Fruit fly (Drosophila melanogaster) whole organism, adult: ENCODE data around the gene Ddr.

Experiments
- CG11617 ChIP-seq: fragments of 200-800 bp; sonication (Bioruptor generic); optimal IDR thresholded peaks from 2 replicates; lab custom pipeline; 2017; ENCODE audit warnings: mild to moderate bottlenecking, missing biosample characterization, missing genetic modification reagents, missing genetic modification characterization
- CG12768 ChIP-seq: fragments of 200-800 bp; sonication (Bioruptor generic); optimal IDR thresholded peaks from 2 replicates; lab custom pipeline; 2017; ENCODE audit warnings: missing biosample characterization, missing genetic modification characterization, mild to moderate bottlenecking, moderate library complexity, missing genetic modification reagents
- CG14711 ChIP-seq: fragments of 200-800 bp; sonication (Bioruptor generic); optimal IDR thresholded peaks from 2 replicates; lab custom pipeline; 2018; ENCODE audit warnings: missing biosample characterization, mild to moderate bottlenecking, missing genetic modification characterization, moderate library complexity
- CG1620 ChIP-seq: fragments of 200-800 bp; sonication (Bioruptor generic); optimal IDR thresholded peaks from 2 replicates; lab custom pipeline; 2016; ENCODE audit warnings: missing biosample characterization, missing genetic modification characterization
- CG33017 ChIP-seq: fragments of 200-800 bp; sonication (Bioruptor generic); optimal IDR thresholded peaks from 2 replicates; lab custom pipeline; 2018; ENCODE audit warnings: missing biosample characterization, mild to moderate bottlenecking, missing genetic modification characterization, moderate library complexity
- CG5204 ChIP-seq: fragments of 200-800 bp; sonication (Bioruptor generic); optimal IDR thresholded peaks from 2 replicates; lab custom pipeline; 2016; ENCODE audit warnings: missing biosample characterization, missing genetic modification characterization
- CG7045 ChIP-seq: fragments of 200-800 bp; sonication (Bioruptor generic); optimal IDR thresholded peaks from 2 replicates; lab custom pipeline; 2017; ENCODE audit warnings: missing biosample characterization, mild to moderate bottlenecking, missing genetic modification characterization
- CG7101 ChIP-seq: fragments of 200-800 bp; sonication (Bioruptor generic); optimal IDR thresholded peaks from 2 replicates; lab custom pipeline; 2018; ENCODE audit warnings: missing biosample characterization, mild to moderate bottlenecking, missing genetic modification characterization, moderate library complexity
- Clk ChIP-seq: fragments of 200-800 bp; sonication (Bioruptor generic); optimal IDR thresholded peaks from 2 replicates; lab custom pipeline; 2017; ENCODE audit warnings: missing biosample characterization, missing genetic modification characterization
- Crg-1 ChIP-seq: fragments of 200-800 bp; sonication (Bioruptor generic); optimal IDR thresholded peaks from 2 replicates; lab custom pipeline; 2016; ENCODE audit warnings: missing biosample characterization, missing genetic modification characterization
- Hr96 ChIP-seq: fragments of 200-800 bp; sonication (Bioruptor generic); optimal IDR thresholded peaks from 2 replicates; lab custom pipeline; 2016; ENCODE audit warnings: missing biosample characterization, missing genetic modification characterization
- Mnt ChIP-seq: fragments of 200-800 bp; sonication (Bioruptor generic); optimal IDR thresholded peaks from 2 replicates; lab custom pipeline; 2016; ENCODE audit warnings: missing biosample characterization, mild to moderate bottlenecking, missing genetic modification characterization
- bab1 ChIP-seq: fragments of 200-800 bp; sonication (Bioruptor generic); optimal IDR thresholded peaks from 3 replicates; lab custom pipeline; 2019; ENCODE audit warnings: missing biosample characterization, mild to moderate bottlenecking, missing genetic modification characterization, moderate library complexity
- cic ChIP-seq: fragments of 200-800 bp; sonication (Bioruptor generic); optimal IDR thresholded peaks from 2 replicates; lab custom pipeline; 2017; ENCODE audit warnings: missing biosample characterization, mild to moderate bottlenecking, missing genetic modification characterization, moderate library complexity
- cnc ChIP-seq, 2 experiments: fragments of >200 bp; optimal IDR thresholded peaks; 2 replicates each; lab custom pipeline; 2017
- kay ChIP-seq: fragments of 200-800 bp; sonication (Bioruptor generic); peaks from one replicate; lab custom pipeline; 2016; ENCODE audit warnings: missing biosample characterization, missing genetic modification characterization, borderline replicate concordance
- ovo ChIP-seq: fragments of 200-800 bp; sonication (Bioruptor generic); optimal IDR thresholded peaks from 2 replicates; lab custom pipeline; 2016; ENCODE audit warnings: missing biosample characterization, missing genetic modification characterization
- pad ChIP-seq: fragments of 200-800 bp; sonication (Bioruptor generic); optimal IDR thresholded peaks from 3 replicates; lab custom pipeline; 2017; ENCODE audit warnings: missing biosample characterization, missing genetic modification characterization, mild to moderate bottlenecking, moderate library complexity, missing genetic modification reagents
- tj ChIP-seq: fragments of 200-800 bp; sonication (Bioruptor generic); optimal IDR thresholded peaks from 3 replicates; lab custom pipeline; 2017; ENCODE audit warnings: missing biosample characterization, mild to moderate bottlenecking, missing genetic modification characterization, moderate library complexity
- toe ChIP-seq: fragments of 200-800 bp; sonication (Bioruptor generic); optimal IDR thresholded peaks from 2 replicates; lab custom pipeline; 2016; ENCODE audit warnings: missing biosample characterization, missing genetic modification characterization

Gene Ddr

DNA sequence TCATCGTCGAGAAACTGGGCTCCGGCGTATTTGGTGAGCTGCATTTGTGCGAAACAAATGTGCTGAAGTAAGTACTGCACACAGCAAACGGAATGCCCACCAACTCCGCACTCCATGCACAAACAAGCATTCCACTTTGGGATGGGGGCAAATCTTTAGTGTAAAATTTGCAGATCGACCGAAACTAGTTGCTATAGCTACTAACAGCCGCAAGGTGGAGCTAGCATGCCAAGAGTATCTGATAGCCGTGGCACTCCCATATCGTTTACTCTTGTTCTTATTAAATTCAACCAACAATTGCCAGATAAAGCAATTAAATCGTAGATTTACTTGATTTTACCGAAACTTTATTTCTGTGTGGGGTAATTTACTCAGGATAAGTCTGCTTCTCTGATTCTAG, 48.7 kb downstream of the Ddr start:
- TF ChIP-seq Mnt (GFP tag; lab: Kevin White, UChicago) (no peak), cic (GFP tag; lab: Kevin White, UChicago) (no peak), CG7101 (tag; lab: Kevin White, UChicago) (no peak), ovo (GFP tag; lab: Kevin White, UChicago) (no peak), CG33017 (tag; lab: Kevin White, UChicago) (no peak), Hr96 (GFP tag; lab: Kevin White, UChicago) (no peak), kay (GFP tag; lab: Kevin White, UChicago) (no peak), tj (no peak), CG7045 (GFP tag; lab: Kevin White, UChicago) (no peak), Clk (no peak), cnc (optimal IDR thresholded peaks at IDR 0.05; lab: Kevin White, UChicago) (no peak), pad (no peak), toe (no peak), CG5204 (GFP tag; lab: Kevin White, UChicago) (no peak), CG1620 (no peak), CG11617 (GFP tag; lab: Kevin White, UChicago) (no peak), Crg-1 (GFP tag; lab: Kevin White, UChicago) (no peak), bab1 (GFP tag; lab: Kevin White, UChicago) (no peak), CG14711 (tag; lab: Kevin White, UChicago) (no peak)

DNA sequence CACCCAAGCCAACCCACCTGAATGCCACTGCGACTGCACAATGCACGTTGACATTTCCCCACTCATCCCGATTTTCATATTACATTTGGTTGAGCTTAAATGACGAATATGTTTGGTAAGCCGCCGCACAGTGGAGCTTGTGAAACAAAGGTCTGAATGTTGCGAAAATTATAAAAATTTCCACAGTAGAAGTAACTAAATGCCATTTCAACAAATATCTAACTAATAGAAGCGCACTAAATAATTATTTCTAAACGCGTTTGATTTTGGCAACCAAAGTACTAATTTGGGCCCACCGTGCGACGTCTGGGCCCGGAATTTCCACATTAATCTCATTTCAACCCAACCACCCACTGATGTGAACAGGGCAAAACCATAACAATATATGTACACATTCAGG, 54.0 kb downstream of the Ddr start:
- TF ChIP-seq CG5204 (GFP tag; lab: Kevin White, UChicago): peak; percentile 17
- no peak for TF ChIP-seq ovo (GFP tag; lab: Kevin White, UChicago)

DNA sequence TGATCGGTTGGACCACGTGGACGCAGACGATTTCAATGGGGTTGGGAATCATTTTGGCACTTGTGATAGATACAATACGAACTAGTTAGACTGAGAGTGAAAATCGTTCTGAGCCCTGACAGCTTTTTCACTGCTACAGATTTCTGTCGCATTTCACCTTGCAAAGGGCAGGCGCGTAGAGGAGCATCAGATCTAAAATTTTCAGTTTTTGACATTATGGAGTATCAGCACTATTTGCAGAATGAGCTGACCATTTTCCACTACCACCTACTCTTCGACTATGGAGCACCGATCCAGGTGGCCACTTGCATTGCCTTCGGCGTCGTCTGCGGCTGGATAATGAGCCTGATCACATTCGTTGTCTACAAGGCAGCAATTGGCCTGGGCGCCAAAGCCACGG, 55.7 kb downstream of the Ddr start, which contains the start of the genes CG43922 and CG13984:
Gene CG43922 (minus strand): TSS at position 101 of the 400 bp plus-strand sequence.
Gene CG13984 (plus strand): TSS at position 169 of the 400 bp plus-strand sequence.
- TF ChIP-seq pad (no peak), Clk (no peak), toe (no peak), Hr96 (GFP tag; lab: Kevin White, UChicago) (no peak), Mnt (GFP tag; lab: Kevin White, UChicago) (no peak), kay (GFP tag; lab: Kevin White, UChicago) (no peak)

DNA sequence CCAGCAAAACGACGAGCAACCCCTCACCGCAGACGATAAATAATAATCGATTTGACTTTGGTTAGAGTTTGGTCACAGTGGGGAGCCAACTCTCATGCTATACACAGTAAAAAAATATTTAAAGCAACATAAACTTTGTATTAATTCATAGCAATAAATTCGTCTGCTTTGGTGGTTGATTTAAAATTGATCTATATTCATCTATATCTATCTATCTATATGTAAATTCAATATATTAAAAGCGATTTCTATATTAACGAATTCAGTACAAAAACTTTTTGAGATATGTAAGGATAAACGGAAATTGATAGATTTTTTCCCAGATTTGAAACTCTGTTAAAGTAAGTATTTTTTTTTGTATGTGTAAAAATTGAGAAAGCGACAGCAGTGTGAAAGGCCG, 57.0 kb downstream of the Ddr start:
- TF ChIP-seq CG5204 (GFP tag; lab: Kevin White, UChicago) (no peak), Clk (no peak), Hr96 (GFP tag; lab: Kevin White, UChicago) (no peak), CG11617 (GFP tag; lab: Kevin White, UChicago) (no peak), pad (no peak), CG12768 (GFP tag; lab: Kevin White, UChicago) (no peak), CG7101 (tag; lab: Kevin White, UChicago) (no peak), cic (GFP tag; lab: Kevin White, UChicago) (no peak), CG33017 (tag; lab: Kevin White, UChicago) (no peak), cnc (optimal IDR thresholded peaks at IDR 0.05; lab: Kevin White, UChicago) (no peak), kay (GFP tag; lab: Kevin White, UChicago) (no peak), CG14711 (tag; lab: Kevin White, UChicago) (no peak), tj (no peak), ovo (GFP tag; lab: Kevin White, UChicago) (no peak), toe (no peak)

DNA sequence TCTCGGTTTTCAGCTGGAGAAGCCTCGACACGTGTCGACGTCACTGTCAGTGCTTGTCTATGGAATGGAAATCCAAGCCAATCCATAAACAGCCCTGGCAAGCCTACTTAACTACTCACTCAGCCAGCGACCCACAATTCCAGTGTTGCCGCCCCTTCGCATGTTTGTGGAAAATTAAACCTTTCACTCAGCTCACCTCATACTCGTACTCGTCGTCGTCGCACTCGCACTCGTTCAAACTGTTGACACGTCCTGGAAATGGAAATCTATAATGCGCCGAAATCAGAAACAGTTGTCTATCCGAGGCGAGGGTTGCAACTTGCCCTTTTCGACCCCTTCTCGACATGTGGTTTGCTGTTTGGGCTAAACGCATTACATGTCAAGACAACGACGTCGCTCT, 66.1 kb downstream of the Ddr start:
- TF ChIP-seq bab1 (GFP tag; lab: Kevin White, UChicago): no peak
- no peak for TF ChIP-seq CG1620
- no peak for TF ChIP-seq Mnt (GFP tag; lab: Kevin White, UChicago)
- no peak for TF ChIP-seq Crg-1 (GFP tag; lab: Kevin White, UChicago)
- no peak for TF ChIP-seq Clk
- TF ChIP-seq kay (GFP tag; lab: Kevin White, UChicago): no peak
- no peak for TF ChIP-seq CG5204 (GFP tag; lab: Kevin White, UChicago)
- TF ChIP-seq cnc (optimal IDR thresholded peaks at IDR 0.05; lab: Kevin White, UChicago): no peak
- TF ChIP-seq cic (GFP tag; lab: Kevin White, UChicago): no peak
- no peak for TF ChIP-seq CG7045 (GFP tag; lab: Kevin White, UChicago)
- TF ChIP-seq CG12768 (GFP tag; lab: Kevin White, UChicago): no peak
- no peak for TF ChIP-seq pad
- TF ChIP-seq Hr96 (GFP tag; lab: Kevin White, UChicago): no peak
- no peak for TF ChIP-seq tj

DNA sequence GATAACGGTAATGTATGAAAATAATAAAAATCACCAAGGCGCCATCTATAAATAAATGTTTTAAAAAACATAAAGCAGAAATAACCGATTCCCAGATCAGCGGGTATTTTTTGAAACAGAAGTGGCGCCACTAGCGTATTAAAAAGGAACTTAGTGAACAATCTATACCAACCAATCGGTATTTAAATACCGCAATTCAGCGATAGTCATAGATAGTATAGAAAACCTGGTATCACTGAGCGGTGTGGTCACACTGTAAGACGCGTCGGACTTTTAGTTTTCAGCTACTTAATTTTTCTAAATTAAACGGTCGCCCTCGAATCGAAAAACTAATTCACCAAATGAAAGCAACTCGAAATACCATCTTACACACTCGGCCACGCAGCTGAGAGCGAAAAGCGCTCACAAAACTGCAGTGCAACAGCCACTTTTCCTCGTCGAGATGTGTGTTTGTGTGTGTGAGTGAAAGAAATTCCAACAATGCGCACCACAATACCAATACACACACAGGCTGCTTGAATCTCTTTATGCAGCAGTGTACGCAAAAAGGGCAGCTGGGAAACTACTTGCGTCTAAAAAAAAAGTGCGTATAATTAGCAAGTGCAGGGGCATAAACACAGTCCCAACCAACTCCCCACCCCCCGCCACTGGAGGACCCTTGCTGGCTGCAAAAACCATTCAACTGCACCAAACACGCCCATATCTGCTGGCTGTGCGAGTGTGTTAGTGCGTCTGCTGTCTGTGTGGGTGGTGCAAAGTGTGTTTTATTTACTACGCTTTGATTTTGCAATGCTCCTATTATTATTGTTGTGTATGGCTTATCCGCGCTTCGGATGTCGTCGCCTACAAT, 70.8 kb downstream of the Ddr start, which contains the start of gene PDZ-GEF:
Gene PDZ-GEF (plus strand): TSS at position 232 of the 850 bp plus-strand sequence.
- TF ChIP-seq CG7101 (tag; lab: Kevin White, UChicago) (peak; percentile 34), CG1620 (peak; percentile 54), CG14711 (tag; lab: Kevin White, UChicago) (peak; percentile 28), cnc (optimal IDR thresholded peaks at IDR 0.05; lab: Kevin White, UChicago) (no peak)

DNA sequence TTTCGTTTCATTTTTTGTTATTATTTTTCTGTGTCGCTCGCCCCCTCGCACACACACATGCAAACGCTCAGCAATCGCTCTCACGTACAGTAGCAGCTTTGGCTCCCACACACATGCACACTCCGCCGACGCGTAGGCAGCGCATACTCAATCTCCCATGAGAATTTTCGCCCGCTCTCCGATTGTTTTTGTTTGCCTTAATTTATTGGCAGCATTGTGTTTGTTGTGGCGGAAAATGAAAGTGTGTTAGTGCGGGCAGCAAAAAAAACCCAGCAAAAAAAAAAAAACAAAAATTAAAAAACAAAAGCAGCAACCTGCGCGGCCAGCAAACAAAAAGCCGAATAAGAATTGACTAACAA, 71.4 kb downstream of the Ddr start:
- TF ChIP-seq CG7101 (tag; lab: Kevin White, UChicago) (peak; percentile 46), CG1620 (no peak), pad (peak; percentile 63), CG11617 (GFP tag; lab: Kevin White, UChicago) (peak; percentile 84), Clk (peak; percentile 81), kay (GFP tag; lab: Kevin White, UChicago) (peak; percentile 99), Hr96 (GFP tag; lab: Kevin White, UChicago) (peak; percentile 58), CG7045 (GFP tag; lab: Kevin White, UChicago) (peak; percentile 86), cic (GFP tag; lab: Kevin White, UChicago) (peak; percentile 93), CG12768 (GFP tag; lab: Kevin White, UChicago) (peak; percentile 95), toe (peak; percentile 70), CG14711 (tag; lab: Kevin White, UChicago) (no peak), Crg-1 (GFP tag; lab: Kevin White, UChicago) (peak; percentile 28), ovo (GFP tag; lab: Kevin White, UChicago) (no peak), Mnt (GFP tag; lab: Kevin White, UChicago) (peak; percentile 62), CG5204 (GFP tag; lab: Kevin White, UChicago) (peak; percentile 64), tj (peak; percentile 65), cnc (optimal IDR thresholded peaks at IDR 0.05; lab: Kevin White, UChicago) (no peak), bab1 (GFP tag; lab: Kevin White, UChicago) (peak; percentile 37), CG33017 (tag; lab: Kevin White, UChicago) (peak; percentile 87)
